Fruit fly (Drosophila melanogaster) whole organism, embryonic: ENCODE measurements around the gene CG13144.
A peak's percentile ranks its signal among the peaks of the same experiment; 100 is the strongest.

ENCODE experiments used
- Atf3 ChIP-seq: fragments of 200-800 bp; sonication (Bioruptor generic); optimal IDR thresholded peaks from 3 replicates; lab custom pipeline; 2016; ENCODE audit warnings: missing biosample characterization, missing genetic modification characterization
- BtbVII ChIP-seq: fragments of 200-800 bp; sonication (Bioruptor generic); optimal IDR thresholded peaks from 3 replicates; lab custom pipeline; 2017; ENCODE audit warnings: missing biosample characterization, mild to moderate bottlenecking, missing genetic modification characterization
- C15 ChIP-seq: fragments of 200-800 bp; sonication (Bioruptor generic); IDR thresholded peaks from 3 replicates; pipeline ENCODE4 v1.3.6; 2022; ENCODE audit warnings: missing biosample characterization, missing genetic modification characterization
- CG11456 ChIP-seq: fragments of 200-800 bp; sonication (Bioruptor generic); IDR thresholded peaks from 3 replicates; pipeline ENCODE4 v1.3.6; 2022; ENCODE audit warnings: missing biosample characterization, missing genetic modification characterization
- CG11695 ChIP-seq: fragments of 200-800 bp; sonication (Bioruptor generic); IDR thresholded peaks from 3 replicates; pipeline ENCODE4 v1.3.6; 2022; ENCODE audit warnings: missing biosample characterization, missing genetic modification characterization
- CG11723 ChIP-seq: fragments of 200-800 bp; sonication (Bioruptor generic); optimal IDR thresholded peaks from 2 replicates; lab custom pipeline; 2017; ENCODE audit warnings: missing biosample characterization, mild to moderate bottlenecking, missing genetic modification characterization
- CG13894 ChIP-seq: fragments of 200-800 bp; sonication (Bioruptor generic); optimal IDR thresholded peaks from 3 replicates; lab custom pipeline; 2018; ENCODE audit warnings: missing biosample characterization, mild to moderate bottlenecking, missing genetic modification characterization, moderate library complexity
- CG14667 ChIP-seq: fragments of 200-800 bp; sonication (Bioruptor generic); IDR thresholded peaks from 2 replicates; pipeline ENCODE4 v1.3.6; 2022; ENCODE audit warnings: missing biosample characterization, missing genetic modification characterization
- CG14860 ChIP-seq: fragments of 200-800 bp; sonication (Bioruptor generic); IDR thresholded peaks from 3 replicates; pipeline ENCODE4 v1.3.6; 2022; ENCODE audit warnings: missing biosample characterization, missing genetic modification characterization; ENCODE audit not compliant: partially characterized antibody
- CG15073 ChIP-seq: fragments of 200-800 bp; sonication (Bioruptor generic); optimal IDR thresholded peaks from 2 replicates; lab custom pipeline; 2016; ENCODE audit warnings: missing biosample characterization, missing genetic modification characterization
- CG15479 ChIP-seq: fragments of 200-800 bp; sonication (Bioruptor generic); optimal IDR thresholded peaks from 3 replicates; lab custom pipeline; 2019; ENCODE audit warnings: missing biosample characterization, mild to moderate bottlenecking, missing genetic modification characterization, moderate library complexity
- CG1603 ChIP-seq: fragments of 200-800 bp; sonication (Bioruptor generic); optimal IDR thresholded peaks from 2 replicates; lab custom pipeline; 2019; ENCODE audit warnings: missing biosample characterization, mild to moderate bottlenecking, missing genetic modification characterization, moderate library complexity
- CG17829 ChIP-seq: fragments of 200-800 bp; optimal IDR thresholded peaks from 2 replicates; lab custom pipeline; 2019; ENCODE audit warnings: missing biosample characterization, mild to moderate bottlenecking, missing genetic modification characterization, moderate library complexity
- CG1832 ChIP-seq: fragments of 200-800 bp; sonication (Bioruptor generic); optimal IDR thresholded peaks from 2 replicates; lab custom pipeline; 2017; ENCODE audit warnings: missing biosample characterization, mild to moderate bottlenecking, missing genetic modification characterization, inconsistent platforms
- CG2202 ChIP-seq: fragments of 200-800 bp; sonication (Bioruptor generic); optimal IDR thresholded peaks from 2 replicates; lab custom pipeline; 2018; ENCODE audit warnings: missing biosample characterization, mild to moderate bottlenecking, missing genetic modification characterization
- CG34422 ChIP-seq: fragments of 200-800 bp; sonication (Bioruptor generic); IDR thresholded peaks from 3 replicates; pipeline ENCODE4 v1.3.6; 2022; ENCODE audit warnings: missing biosample characterization, missing genetic modification characterization
- CG4282 ChIP-seq: fragments of 200-800 bp; sonication (Bioruptor generic); optimal IDR thresholded peaks from 2 replicates; lab custom pipeline; 2016; ENCODE audit warnings: missing biosample characterization, missing genetic modification characterization
- CG43689 ChIP-seq: fragments of 200-800 bp; sonication (Bioruptor generic); IDR thresholded peaks from 2 replicates; pipeline ENCODE4 v1.3.6; 2022; ENCODE audit warnings: missing biosample characterization, missing genetic modification characterization
- CG4820 ChIP-seq: fragments of 200-800 bp; sonication (Bioruptor generic); optimal IDR thresholded peaks from 3 replicates; lab custom pipeline; 2016; ENCODE audit warnings: missing biosample characterization, missing genetic modification characterization
- CG6272 ChIP-seq: fragments of 200-800 bp; sonication (Bioruptor generic); IDR thresholded peaks from 2 replicates; pipeline ENCODE4 v1.3.6; 2022; ENCODE audit warnings: missing biosample characterization, missing genetic modification characterization
- CG6813 ChIP-seq: fragments of 200-800 bp; sonication (Bioruptor generic); optimal IDR thresholded peaks from 2 replicates; lab custom pipeline; 2017; ENCODE audit warnings: missing biosample characterization, missing genetic modification characterization, mild to moderate bottlenecking, moderate library complexity, missing genetic modification reagents
- ERR ChIP-seq: fragments of 200-800 bp; sonication (Bioruptor generic); optimal IDR thresholded peaks from 2 replicates; lab custom pipeline; 2016; ENCODE audit warnings: missing biosample characterization, missing genetic modification characterization
- Fer3 ChIP-seq: fragments of 200-800 bp; sonication (Bioruptor generic); optimal IDR thresholded peaks from 2 replicates; lab custom pipeline; 2018; ENCODE audit warnings: missing biosample characterization, mild to moderate bottlenecking, missing genetic modification characterization, moderate library complexity
- Gsc ChIP-seq: fragments of 200-800 bp; sonication (Bioruptor generic); IDR thresholded peaks from 2 replicates; pipeline ENCODE4 v1.3.6; 2022; ENCODE audit warnings: missing biosample characterization, missing genetic modification characterization
- HmgD ChIP-seq: fragments of 200-800 bp; sonication (Bioruptor generic); optimal IDR thresholded peaks from 3 replicates; lab custom pipeline; 2016; ENCODE audit warnings: missing biosample characterization, missing genetic modification characterization
- Hr39 ChIP-seq: fragments of >200 bp; optimal IDR thresholded peaks from 2 replicates; lab custom pipeline; 2017
- Jarid2 ChIP-seq: fragments of 200-800 bp; sonication (Bioruptor generic); optimal IDR thresholded peaks from 3 replicates; lab custom pipeline; 2017; ENCODE audit warnings: mild to moderate bottlenecking, missing biosample characterization, missing genetic modification reagents, missing genetic modification characterization
- Mes4 ChIP-seq: fragments of 200-800 bp; sonication (Bioruptor generic); optimal IDR thresholded peaks from 2 replicates; lab custom pipeline; 2016; ENCODE audit warnings: missing biosample characterization, missing genetic modification characterization
- NK7.1 ChIP-seq: fragments of 200-800 bp; sonication (Bioruptor generic); optimal IDR thresholded peaks from 3 replicates; lab custom pipeline; 2016; ENCODE audit warnings: missing biosample characterization, missing genetic modification characterization
- Nf-YB ChIP-seq: fragments of 200-800 bp; sonication (Bioruptor generic); optimal IDR thresholded peaks from 3 replicates; lab custom pipeline; 2019; ENCODE audit warnings: missing biosample characterization, mild to moderate bottlenecking, missing genetic modification characterization, moderate library complexity
- Nf-YC ChIP-seq: fragments of 200-800 bp; optimal IDR thresholded peaks from 3 replicates; lab custom pipeline; 2019; ENCODE audit warnings: missing biosample characterization, mild to moderate bottlenecking, missing genetic modification characterization, moderate library complexity
- Side ChIP-seq: fragments of 200-800 bp; sonication (Bioruptor generic); optimal IDR thresholded peaks from 2 replicates; lab custom pipeline; 2016; ENCODE audit warnings: missing biosample characterization, missing genetic modification characterization
- Taf1 ChIP-seq: fragments of 200-800 bp; sonication (Bioruptor generic); IDR thresholded peaks from 2 replicates; pipeline ENCODE4 v1.3.6; 2022; ENCODE audit warnings: missing biosample characterization, missing genetic modification characterization
- ac ChIP-seq: fragments of 200-800 bp; sonication (Bioruptor generic); optimal IDR thresholded peaks from 3 replicates; lab custom pipeline; 2017; ENCODE audit warnings: missing biosample characterization, mild to moderate bottlenecking, missing genetic modification characterization
- bbx ChIP-seq: fragments of 200-800 bp; sonication (Bioruptor generic); IDR thresholded peaks from 2 replicates; pipeline ENCODE4 v1.3.6; 2022; ENCODE audit warnings: missing biosample characterization, missing genetic modification characterization; ENCODE audit not compliant: partially characterized antibody
- ewg ChIP-seq: fragments of 200-800 bp; sonication (Bioruptor generic); optimal IDR thresholded peaks from 3 replicates; lab custom pipeline; 2017; ENCODE audit warnings: mild to moderate bottlenecking, missing biosample characterization, missing genetic modification reagents, missing genetic modification characterization
- exex ChIP-seq: fragments of 200-800 bp; sonication (Bioruptor generic); optimal IDR thresholded peaks from 4 replicates; lab custom pipeline; 2018; ENCODE audit warnings: missing biosample characterization, mild to moderate bottlenecking, missing genetic modification characterization, moderate library complexity
- hkb ChIP-seq, 2 experiments: fragments of 200-800 bp in 1 of 2; fragments of >200 bp in 1 of 2; sonication (Bioruptor generic) in 1 of 2; IDR thresholded peaks in 1 of 2; optimal IDR thresholded peaks in 1 of 2; 2 replicates each; pipeline versions ENCODE4 v1.3.6 to Lab custom; 2017 to 2022; ENCODE audit warnings: missing biosample characterization in 1 of 2, missing genetic modification characterization in 1 of 2
- jumu ChIP-seq: fragments of 200-800 bp; sonication (Bioruptor generic); optimal IDR thresholded peaks from 3 replicates; lab custom pipeline; 2016; ENCODE audit warnings: missing biosample characterization, missing genetic modification characterization
- lbe ChIP-seq: fragments of 200-800 bp; sonication (Bioruptor generic); optimal IDR thresholded peaks from 2 replicates; lab custom pipeline; 2016; ENCODE audit warnings: missing biosample characterization, mild to moderate bottlenecking, missing genetic modification characterization
- lov ChIP-seq, 2 experiments: fragments of 200-800 bp in 1 of 2; fragments of >200 bp in 1 of 2; sonication (Bioruptor generic) in 1 of 2; IDR thresholded peaks in 1 of 2; optimal IDR thresholded peaks in 1 of 2; 2 replicates in 1 of 2; 3 replicates in 1 of 2; pipeline versions ENCODE4 v1.3.6 to Lab custom; 2017 to 2022; ENCODE audit warnings: missing biosample characterization in 1 of 2, missing genetic modification characterization in 1 of 2
- mld ChIP-seq: fragments of 200-800 bp; sonication (Bioruptor generic); IDR thresholded peaks from 3 replicates; pipeline ENCODE4 v1.3.6; 2022; ENCODE audit warnings: missing biosample characterization, missing genetic modification characterization; ENCODE audit not compliant: partially characterized antibody
- nerfin-1 ChIP-seq: fragments of 200-800 bp; sonication (Bioruptor generic); optimal IDR thresholded peaks from 3 replicates; lab custom pipeline; 2019; ENCODE audit warnings: missing biosample characterization, mild to moderate bottlenecking, missing genetic modification characterization, moderate library complexity
- sima ChIP-seq: fragments of 200-800 bp; sonication (Bioruptor generic); optimal IDR thresholded peaks from 2 replicates; lab custom pipeline; 2016; ENCODE audit warnings: missing biosample characterization, missing genetic modification characterization
- sna ChIP-seq: fragments of 200-800 bp; sonication (Bioruptor generic); IDR thresholded peaks from 2 replicates; pipeline ENCODE4 v1.3.6; 2022; ENCODE audit warnings: missing biosample characterization, missing genetic modification characterization; ENCODE audit not compliant: partially characterized antibody
- tna ChIP-seq: fragments of 200-800 bp; sonication (Bioruptor generic); IDR thresholded peaks from 2 replicates; pipeline ENCODE4 v1.3.6; 2022; ENCODE audit warnings: missing biosample characterization, missing genetic modification characterization; ENCODE audit not compliant: partially characterized antibody
- trem ChIP-seq: fragments of 200-800 bp; optimal IDR thresholded peaks from 3 replicates; lab custom pipeline; 2019; ENCODE audit warnings: missing biosample characterization, mild to moderate bottlenecking, missing genetic modification characterization, moderate library complexity
- unpg ChIP-seq: fragments of 200-800 bp; sonication (Bioruptor generic); optimal IDR thresholded peaks from 3 replicates; lab custom pipeline; 2018; ENCODE audit warnings: missing biosample characterization, mild to moderate bottlenecking, missing genetic modification characterization, moderate library complexity
- vfl ChIP-seq: fragments of 200-800 bp; sonication (Bioruptor generic); optimal IDR thresholded peaks from 2 replicates; lab custom pipeline; 2016; ENCODE audit warnings: missing biosample characterization, missing genetic modification characterization
- zf30C ChIP-seq: fragments of 200-800 bp; sonication (Bioruptor generic); optimal IDR thresholded peaks from 3 replicates; lab custom pipeline; 2018; ENCODE audit warnings: missing biosample characterization, mild to moderate bottlenecking, missing genetic modification characterization

Gene CG13144

DNA sequence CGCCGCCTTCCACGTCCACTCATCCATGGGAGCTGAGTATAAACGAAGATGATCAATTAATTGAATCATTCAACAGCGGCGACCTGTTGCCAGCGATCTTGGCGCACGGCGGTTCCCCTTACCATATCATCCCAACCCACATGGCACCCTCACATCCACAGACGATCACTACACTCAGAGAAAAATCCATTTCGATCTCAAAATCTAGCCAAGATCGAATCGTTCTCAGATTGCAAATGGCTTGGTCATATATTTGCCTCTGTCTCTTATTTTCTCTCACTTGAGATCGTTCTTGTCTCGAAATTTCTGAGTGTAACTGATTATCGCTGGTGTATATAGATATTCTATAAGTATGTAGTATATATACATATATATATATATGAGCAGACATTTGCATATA is 22.9 kb downstream of the CG13144 start (continued):
- TF ChIP-seq trem (tag; lab: Kevin White, UChicago) (peak; percentile 16), hkb (optimal IDR thresholded peaks at IDR 0.05; lab: Kevin White, UChicago) (no peak), hkb (GFP tag; IDR thresholded peaks at IDR 0.05; lab: Robert Waterston, UW) (peak; percentile 65), jumu (no peak), bbx (GFP tag; lab: Robert Waterston, UW) (no peak), CG1603 (tag; lab: Kevin White, UChicago) (peak; percentile 62), CG11456 (peak; percentile 81), sna (GFP tag; lab: Robert Waterston, UW) (no peak), nerfin-1 (tag; lab: Kevin White, UChicago) (no peak), CG6272 (no peak), Gsc (no peak), BtbVII (GFP tag; lab: Kevin White, UChicago) (peak; percentile 18), Taf1 (GFP tag; lab: Robert Waterston, UW) (peak; percentile 61), CG4820 (GFP tag; lab: Kevin White, UChicago) (peak; percentile 44), CG17829 (tag; lab: Kevin White, UChicago) (peak; percentile 37), CG11723 (GFP tag; lab: Kevin White, UChicago) (no peak), Atf3 (GFP tag; lab: Kevin White, UChicago) (no peak), Nf-YC (tag; lab: Kevin White, UChicago) (peak; percentile 35), Jarid2 (GFP tag; lab: Kevin White, UChicago) (no peak), CG4282 (GFP tag; lab: Kevin White, UChicago) (no peak), CG1832 (GFP tag; lab: Kevin White, UChicago) (no peak), CG6813 (GFP tag; lab: Kevin White, UChicago) (peak; percentile 40), Nf-YB (GFP tag; lab: Kevin White, UChicago) (no peak), sima (GFP tag; lab: Kevin White, UChicago) (no peak), CG14667 (GFP tag; lab: Robert Waterston, UW) (no peak; the same call in 1 of the 2 replicates), lbe (GFP tag; lab: Kevin White, UChicago) (no peak), ac (GFP tag; lab: Kevin White, UChicago) (no peak), mld (no peak), lov (optimal IDR thresholded peaks at IDR 0.05; lab: Kevin White, UChicago) (no peak), lov (GFP tag; IDR thresholded peaks at IDR 0.05; lab: Robert Waterston, UW) (no peak), CG2202 (tag; lab: Kevin White, UChicago) (no peak), Mes4 (no peak), Hr39 (lab: Kevin White, UChicago) (no peak), vfl (GFP tag; lab: Kevin White, UChicago) (no peak), HmgD (GFP tag; lab: Kevin White, UChicago) (no peak), CG14860 (GFP tag; lab: Robert Waterston, UW) (no peak), CG43689 (GFP tag; lab: Robert Waterston, UW) (peak; percentile 32; the same call in 1 of the 2 replicates), CG15479 (no peak), Side (GFP tag; lab: Kevin White, UChicago) (no peak), exex (tag; lab: Kevin White, UChicago) (peak; percentile 4), zf30C (GFP tag; lab: Kevin White, UChicago) (peak; percentile 57), C15 (GFP tag; lab: Robert Waterston, UW) (no peak), CG11695 (peak; percentile 41; the same call in 1 of the 3 replicates), unpg (peak; percentile 65), NK7.1 (GFP tag; lab: Kevin White, UChicago) (no peak), CG13894 (tag; lab: Kevin White, UChicago) (no peak), CG15073 (GFP tag; lab: Kevin White, UChicago) (no peak), tna (GFP tag; lab: Robert Waterston, UW) (no peak), Fer3 (peak; percentile 69), ewg (no peak), ERR (GFP tag; lab: Kevin White, UChicago) (no peak), CG34422 (GFP tag; lab: Robert Waterston, UW) (peak; percentile 73; the same call in 2 of the 3 replicates)
